Fruit fly (Drosophila melanogaster): Measurements from ENCODE around the gene Sgsf.

The Sgsf gene

dm6 chr3R:12329827-12330226, 11.6 kb upstream of the Sgsf start:
- no peak for TF ChIP-seq CG8478 (optimal IDR thresholded peaks at IDR 0.05)

DNA sequence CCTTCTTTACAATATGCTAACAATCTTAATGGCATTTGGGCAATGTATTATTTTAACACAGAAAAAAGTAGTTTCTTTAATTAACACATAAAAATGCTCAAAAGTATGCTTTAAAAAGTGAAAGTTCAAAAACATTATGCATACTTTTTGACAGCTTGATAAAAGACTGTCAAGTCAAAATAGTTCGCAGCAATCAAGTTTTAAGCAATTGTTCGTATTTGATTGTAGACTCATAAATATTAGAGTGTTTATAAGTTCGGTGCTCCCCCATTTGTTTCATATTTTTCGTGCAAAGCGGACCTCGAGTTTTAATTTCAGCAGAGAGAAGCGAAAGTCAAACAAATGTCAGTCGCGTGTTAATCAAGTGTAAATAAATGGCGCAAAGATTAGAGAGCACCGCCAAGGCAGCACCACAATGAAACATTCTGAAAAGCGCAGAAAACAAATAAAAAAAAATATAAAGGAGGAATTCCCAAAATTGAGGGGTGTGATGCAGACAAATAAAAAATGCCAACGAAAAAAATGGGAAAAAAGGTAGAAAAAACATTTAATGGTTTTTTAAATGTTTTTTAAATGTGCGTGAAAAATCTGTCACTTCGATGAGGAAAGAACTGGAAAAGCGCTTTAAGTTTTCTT, 3.6 kb downstream of the Sgsf start:
- TF ChIP-seq usp (GFP tag; optimal IDR thresholded peaks at IDR 0.05): no peak
- TF ChIP-seq EcR (GFP tag; optimal IDR thresholded peaks at IDR 0.05): no peak
- TF ChIP-seq pan (optimal IDR thresholded peaks at IDR 0.05): no peak
- TF ChIP-seq psq (optimal IDR thresholded peaks at IDR 0.05): no peak
- TF ChIP-seq CG8478 (optimal IDR thresholded peaks at IDR 0.05): no peak
- TF ChIP-seq Dll (optimal IDR thresholded peaks at IDR 0.05): no peak

DNA sequence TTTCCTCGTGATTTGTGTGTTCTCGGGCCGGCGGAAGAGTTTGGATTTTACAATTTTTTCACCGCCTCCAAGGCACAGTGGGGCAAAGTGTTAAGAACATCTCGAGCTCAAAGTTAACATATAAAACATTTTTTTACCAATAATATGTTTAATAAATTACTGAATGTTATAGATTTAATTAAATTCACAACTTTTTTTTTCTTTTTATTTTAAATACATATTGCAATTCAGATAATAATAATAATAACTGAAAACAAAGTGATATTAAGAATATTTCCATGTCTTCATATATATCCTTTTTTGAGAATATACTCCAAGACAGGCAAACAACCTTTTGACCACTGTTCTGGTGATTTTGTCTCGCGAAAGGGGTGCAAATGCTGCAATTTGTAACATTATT, 4.5 kb downstream of the Sgsf start:
- TF ChIP-seq psq (optimal IDR thresholded peaks at IDR 0.05): no peak
- TF ChIP-seq CG8478 (optimal IDR thresholded peaks at IDR 0.05): no peak

- TF ChIP-seq usp (GFP tag; optimal IDR thresholded peaks at IDR 0.05): no peak
- no peak for TF ChIP-seq EcR (GFP tag; optimal IDR thresholded peaks at IDR 0.05)
- TF ChIP-seq Dll (optimal IDR thresholded peaks at IDR 0.05): no peak
- no peak for TF ChIP-seq psq (optimal IDR thresholded peaks at IDR 0.05)
- TF ChIP-seq CG8478 (optimal IDR thresholded peaks at IDR 0.05): no peak
- no peak for TF ChIP-seq pan (optimal IDR thresholded peaks at IDR 0.05)
Measured at dm6 chr3R:12347659-12348058, 6.2 kb downstream of the Sgsf start.

- TF ChIP-seq usp (GFP tag; optimal IDR thresholded peaks at IDR 0.05) (no peak), pan (optimal IDR thresholded peaks at IDR 0.05) (no peak), EcR (GFP tag; optimal IDR thresholded peaks at IDR 0.05) (no peak), CG8478 (optimal IDR thresholded peaks at IDR 0.05) (no peak), Dll (optimal IDR thresholded peaks at IDR 0.05) (no peak)
Measured at dm6 chr3R:12350497-12350896, 9.0 kb downstream of the Sgsf start, which contains the start of gene CG10038. Gene CG10038 (minus strand): TSS chr3R:12350644.

DNA sequence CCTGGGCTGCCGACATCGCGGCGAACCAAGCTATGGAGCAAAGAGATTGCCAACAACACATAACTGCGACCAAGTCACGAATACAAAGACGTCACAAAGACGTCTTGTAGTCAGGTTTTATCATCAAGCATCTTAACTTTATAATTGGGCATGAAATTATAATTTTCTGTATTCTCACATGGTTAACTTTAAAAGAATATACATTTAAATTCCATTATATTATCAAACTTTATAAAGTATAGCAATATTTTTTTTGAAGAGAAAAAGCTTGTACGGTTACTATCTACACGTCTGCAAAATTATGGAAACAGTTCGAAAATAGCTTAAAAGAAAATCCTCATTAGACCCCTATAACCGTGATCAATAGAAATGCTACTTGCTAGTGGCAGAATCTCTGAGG, 10.5 kb downstream of the Sgsf start, which contains the start of gene CG10041:
TSS of gene CG10041 (minus strand) at position 101 of the 400 bp plus-strand sequence.
- TF ChIP-seq CG8478 (optimal IDR thresholded peaks at IDR 0.05): no peak
- TF ChIP-seq usp (GFP tag; optimal IDR thresholded peaks at IDR 0.05): no peak
- TF ChIP-seq EcR (GFP tag; optimal IDR thresholded peaks at IDR 0.05): no peak
- TF ChIP-seq Dll (optimal IDR thresholded peaks at IDR 0.05): no peak
- no peak for TF ChIP-seq pan (optimal IDR thresholded peaks at IDR 0.05)
- no peak for TF ChIP-seq psq (optimal IDR thresholded peaks at IDR 0.05)

DNA sequence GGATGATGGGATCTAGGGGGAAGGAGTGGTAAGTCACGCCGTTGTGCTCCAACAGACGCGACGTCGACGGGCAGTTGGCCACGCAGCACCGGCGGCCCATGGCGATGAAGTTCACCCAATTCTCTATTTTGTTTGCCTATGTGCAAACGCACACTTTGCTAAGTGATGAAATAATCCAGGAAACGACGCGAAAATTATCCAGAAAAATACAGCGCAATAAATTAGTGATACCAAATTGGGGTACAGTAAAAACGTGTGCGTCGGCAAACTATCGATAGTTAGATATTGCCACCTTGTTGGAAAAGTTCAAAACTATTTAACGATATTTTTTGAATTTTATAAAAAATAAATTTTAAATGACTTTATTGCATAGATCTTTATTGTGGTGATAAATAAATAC, 14.6 kb downstream of the Sgsf start, which contains the start of gene MBD-R2:
TSS of gene MBD-R2 (minus strand) at position 222 of the 400 bp plus-strand sequence.
- TF ChIP-seq pan (optimal IDR thresholded peaks at IDR 0.05): no peak
- TF ChIP-seq psq (optimal IDR thresholded peaks at IDR 0.05): no peak
- no peak for TF ChIP-seq Dll (optimal IDR thresholded peaks at IDR 0.05)
- TF ChIP-seq CG8478 (optimal IDR thresholded peaks at IDR 0.05): no peak
- TF ChIP-seq EcR (GFP tag; optimal IDR thresholded peaks at IDR 0.05): no peak
- no peak for TF ChIP-seq usp (GFP tag; optimal IDR thresholded peaks at IDR 0.05)

- TF ChIP-seq EcR (GFP tag; optimal IDR thresholded peaks at IDR 0.05): no peak
- no peak for TF ChIP-seq Dll (optimal IDR thresholded peaks at IDR 0.05)
- no peak for TF ChIP-seq pan (optimal IDR thresholded peaks at IDR 0.05)
- no peak for TF ChIP-seq psq (optimal IDR thresholded peaks at IDR 0.05)
- TF ChIP-seq usp (GFP tag; optimal IDR thresholded peaks at IDR 0.05): no peak
- TF ChIP-seq CG8478 (optimal IDR thresholded peaks at IDR 0.05): no peak
Measured at dm6 chr3R:12359837-12360236, 18.4 kb downstream of the Sgsf start, which contains the start of gene CG4115. Gene CG4115 (plus strand): TSS chr3R:12360008.

dm6 chr3R:12361962-12362497, 20.6 kb downstream of the Sgsf start:
- TF ChIP-seq psq (optimal IDR thresholded peaks at IDR 0.05) (no peak), usp (GFP tag; optimal IDR thresholded peaks at IDR 0.05) (no peak), Dll (optimal IDR thresholded peaks at IDR 0.05) (no peak), pan (optimal IDR thresholded peaks at IDR 0.05) (no peak), EcR (GFP tag; optimal IDR thresholded peaks at IDR 0.05) (no peak), CG8478 (optimal IDR thresholded peaks at IDR 0.05) (no peak)

DNA sequence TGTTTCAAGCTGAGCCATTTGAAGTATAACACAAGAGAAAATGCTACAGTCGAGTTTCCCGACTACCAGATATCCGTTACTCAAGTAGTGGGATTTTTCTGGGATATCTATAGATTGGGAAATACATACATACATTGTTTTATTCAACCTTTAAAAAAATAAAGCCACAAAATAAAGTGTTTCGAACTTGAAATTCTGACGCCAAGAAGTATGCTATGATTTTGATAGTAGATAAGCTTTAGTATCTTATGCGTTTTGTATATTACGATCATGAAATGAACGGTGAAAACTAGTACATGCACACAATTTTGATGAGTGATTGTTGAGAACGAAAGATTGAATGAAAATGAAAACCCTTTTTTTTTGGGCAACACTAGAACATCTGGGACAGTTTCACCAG, 22.1 kb downstream of the Sgsf start:
- TF ChIP-seq Dll (optimal IDR thresholded peaks at IDR 0.05) (no peak), EcR (GFP tag; optimal IDR thresholded peaks at IDR 0.05) (no peak), pan (optimal IDR thresholded peaks at IDR 0.05) (no peak), usp (GFP tag; optimal IDR thresholded peaks at IDR 0.05) (no peak), psq (optimal IDR thresholded peaks at IDR 0.05) (no peak), CG8478 (optimal IDR thresholded peaks at IDR 0.05) (no peak)

DNA sequence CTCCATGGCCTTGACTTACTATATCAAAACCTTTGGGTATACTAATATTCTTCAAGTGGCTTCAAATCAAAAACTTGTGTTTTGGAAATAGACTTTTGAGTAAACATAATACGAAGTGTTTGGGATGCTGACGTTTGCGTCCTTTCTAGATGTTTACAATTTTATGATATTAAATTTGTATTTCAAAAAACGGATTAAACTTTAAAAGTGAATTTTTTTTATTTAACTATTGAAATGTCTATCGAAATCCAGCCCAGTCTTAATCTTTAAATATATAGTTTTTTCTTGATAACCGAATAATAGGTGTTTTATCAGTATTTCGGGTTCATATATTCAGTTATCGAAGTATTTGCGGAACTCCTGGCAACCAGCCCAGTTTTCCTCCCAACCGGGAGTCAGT, 23.1 kb downstream of the Sgsf start, which contains the start of gene Tim17a1:
TSS of gene Tim17a1 (minus strand) at position 101 of the 400 bp plus-strand sequence.
- TF ChIP-seq EcR (GFP tag; optimal IDR thresholded peaks at IDR 0.05) (no peak), CG8478 (optimal IDR thresholded peaks at IDR 0.05) (no peak), pan (optimal IDR thresholded peaks at IDR 0.05) (no peak), Dll (optimal IDR thresholded peaks at IDR 0.05) (no peak), usp (GFP tag; optimal IDR thresholded peaks at IDR 0.05) (no peak), psq (optimal IDR thresholded peaks at IDR 0.05) (no peak)

DNA sequence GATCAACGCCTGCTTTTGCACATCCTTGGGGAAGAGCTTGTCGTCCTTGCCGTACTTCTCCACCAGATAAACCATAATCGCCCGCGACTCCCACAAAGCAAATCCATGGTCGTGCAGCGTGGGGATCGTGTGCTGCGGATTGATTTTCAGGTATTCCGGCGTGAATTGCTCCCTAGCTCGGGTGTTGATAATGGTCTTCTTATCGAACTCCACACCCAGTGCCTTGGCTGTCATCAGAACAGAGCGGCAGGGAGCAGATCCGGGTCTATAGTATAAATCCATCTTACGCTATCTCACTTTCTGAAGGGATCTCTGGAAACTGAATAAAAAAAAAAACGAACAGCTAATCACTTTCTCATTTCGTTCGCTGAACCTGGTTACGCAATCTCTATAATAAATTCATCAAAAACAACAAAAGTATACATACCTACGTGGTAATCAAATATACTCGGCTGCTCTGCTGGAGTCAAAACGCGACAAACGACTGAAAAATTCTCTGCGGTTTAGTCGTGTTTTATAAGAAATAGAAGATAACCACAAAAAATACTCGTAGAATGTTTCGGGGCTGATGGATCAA, 23.9 kb downstream of the Sgsf start, which contains the start of gene GstD10:
TSS of gene GstD10 (minus strand) at position 472 of the 577 bp plus-strand sequence.
- no peak for TF ChIP-seq Dll (optimal IDR thresholded peaks at IDR 0.05)
- TF ChIP-seq psq (optimal IDR thresholded peaks at IDR 0.05): no peak
- no peak for TF ChIP-seq EcR (GFP tag; optimal IDR thresholded peaks at IDR 0.05)
- TF ChIP-seq usp (GFP tag; optimal IDR thresholded peaks at IDR 0.05): no peak
- no peak for TF ChIP-seq CG8478 (optimal IDR thresholded peaks at IDR 0.05)
